Fruit fly (Drosophila melanogaster) whole organism, adult: Measurements from ENCODE around the gene CG17329.

ENCODE experiments used
- CG11617 ChIP-seq: fragments of 200-800 bp; sonication (Bioruptor generic); optimal IDR thresholded peaks from 2 replicates; lab custom pipeline; 2017; ENCODE audit warnings: mild to moderate bottlenecking, missing biosample characterization, missing genetic modification reagents, missing genetic modification characterization
- CG12768 ChIP-seq: fragments of 200-800 bp; sonication (Bioruptor generic); optimal IDR thresholded peaks from 2 replicates; lab custom pipeline; 2017; ENCODE audit warnings: missing biosample characterization, missing genetic modification characterization, mild to moderate bottlenecking, moderate library complexity, missing genetic modification reagents
- CG14711 ChIP-seq: fragments of 200-800 bp; sonication (Bioruptor generic); optimal IDR thresholded peaks from 2 replicates; lab custom pipeline; 2018; ENCODE audit warnings: missing biosample characterization, mild to moderate bottlenecking, missing genetic modification characterization, moderate library complexity
- CG1620 ChIP-seq: fragments of 200-800 bp; sonication (Bioruptor generic); optimal IDR thresholded peaks from 2 replicates; lab custom pipeline; 2016; ENCODE audit warnings: missing biosample characterization, missing genetic modification characterization
- CG33017 ChIP-seq: fragments of 200-800 bp; sonication (Bioruptor generic); optimal IDR thresholded peaks from 2 replicates; lab custom pipeline; 2018; ENCODE audit warnings: missing biosample characterization, mild to moderate bottlenecking, missing genetic modification characterization, moderate library complexity
- CG5204 ChIP-seq: fragments of 200-800 bp; sonication (Bioruptor generic); optimal IDR thresholded peaks from 2 replicates; lab custom pipeline; 2016; ENCODE audit warnings: missing biosample characterization, missing genetic modification characterization
- CG7045 ChIP-seq: fragments of 200-800 bp; sonication (Bioruptor generic); optimal IDR thresholded peaks from 2 replicates; lab custom pipeline; 2017; ENCODE audit warnings: missing biosample characterization, mild to moderate bottlenecking, missing genetic modification characterization
- CG7101 ChIP-seq: fragments of 200-800 bp; sonication (Bioruptor generic); optimal IDR thresholded peaks from 2 replicates; lab custom pipeline; 2018; ENCODE audit warnings: missing biosample characterization, mild to moderate bottlenecking, missing genetic modification characterization, moderate library complexity
- Clk ChIP-seq: fragments of 200-800 bp; sonication (Bioruptor generic); optimal IDR thresholded peaks from 2 replicates; lab custom pipeline; 2017; ENCODE audit warnings: missing biosample characterization, missing genetic modification characterization
- Crg-1 ChIP-seq: fragments of 200-800 bp; sonication (Bioruptor generic); optimal IDR thresholded peaks from 2 replicates; lab custom pipeline; 2016; ENCODE audit warnings: missing biosample characterization, missing genetic modification characterization
- Hr96 ChIP-seq: fragments of 200-800 bp; sonication (Bioruptor generic); optimal IDR thresholded peaks from 2 replicates; lab custom pipeline; 2016; ENCODE audit warnings: missing biosample characterization, missing genetic modification characterization
- Mnt ChIP-seq: fragments of 200-800 bp; sonication (Bioruptor generic); optimal IDR thresholded peaks from 2 replicates; lab custom pipeline; 2016; ENCODE audit warnings: missing biosample characterization, mild to moderate bottlenecking, missing genetic modification characterization
- bab1 ChIP-seq: fragments of 200-800 bp; sonication (Bioruptor generic); optimal IDR thresholded peaks from 3 replicates; lab custom pipeline; 2019; ENCODE audit warnings: missing biosample characterization, mild to moderate bottlenecking, missing genetic modification characterization, moderate library complexity
- cic ChIP-seq: fragments of 200-800 bp; sonication (Bioruptor generic); optimal IDR thresholded peaks from 2 replicates; lab custom pipeline; 2017; ENCODE audit warnings: missing biosample characterization, mild to moderate bottlenecking, missing genetic modification characterization, moderate library complexity
- cnc ChIP-seq, 2 experiments: fragments of >200 bp; optimal IDR thresholded peaks; 2 replicates each; lab custom pipeline; 2017
- kay ChIP-seq: fragments of 200-800 bp; sonication (Bioruptor generic); peaks from one replicate; lab custom pipeline; 2016; ENCODE audit warnings: missing biosample characterization, missing genetic modification characterization, borderline replicate concordance
- ovo ChIP-seq: fragments of 200-800 bp; sonication (Bioruptor generic); optimal IDR thresholded peaks from 2 replicates; lab custom pipeline; 2016; ENCODE audit warnings: missing biosample characterization, missing genetic modification characterization
- pad ChIP-seq: fragments of 200-800 bp; sonication (Bioruptor generic); optimal IDR thresholded peaks from 3 replicates; lab custom pipeline; 2017; ENCODE audit warnings: missing biosample characterization, missing genetic modification characterization, mild to moderate bottlenecking, moderate library complexity, missing genetic modification reagents
- tj ChIP-seq: fragments of 200-800 bp; sonication (Bioruptor generic); optimal IDR thresholded peaks from 3 replicates; lab custom pipeline; 2017; ENCODE audit warnings: missing biosample characterization, mild to moderate bottlenecking, missing genetic modification characterization, moderate library complexity
- toe ChIP-seq: fragments of 200-800 bp; sonication (Bioruptor generic); optimal IDR thresholded peaks from 2 replicates; lab custom pipeline; 2016; ENCODE audit warnings: missing biosample characterization, missing genetic modification characterization

Gene CG17329

dm6 chr2L:16290984-16291383 is at the start of gene CG17329:
Gene CG17329 (plus strand): TSS chr2L:16291284.
- TF ChIP-seq CG5204, result no peak
- TF ChIP-seq bab1 (GFP tag; lab: Kevin White, UChicago), result no peak
- no peak for TF ChIP-seq Clk
- no peak for TF ChIP-seq Hr96
- no peak for TF ChIP-seq cic
- TF ChIP-seq CG12768, result no peak
- TF ChIP-seq ovo (GFP tag; lab: Kevin White, UChicago), result no peak
- no peak for TF ChIP-seq tj (GFP tag; lab: Kevin White, UChicago)
- no peak for TF ChIP-seq cnc (optimal IDR thresholded peaks at IDR 0.05; lab: Kevin White, UChicago)
- TF ChIP-seq CG33017 (tag; lab: Kevin White, UChicago), result no peak
- no peak for TF ChIP-seq CG14711 (tag; lab: Kevin White, UChicago)
- no peak for TF ChIP-seq CG7045
- TF ChIP-seq kay, result no peak
- no peak for TF ChIP-seq pad (GFP tag; lab: Kevin White, UChicago)
- TF ChIP-seq CG1620 (GFP tag; lab: Kevin White, UChicago), result no peak
- no peak for TF ChIP-seq CG7101 (tag; lab: Kevin White, UChicago)
- no peak for TF ChIP-seq toe
- TF ChIP-seq Mnt (GFP tag; lab: Kevin White, UChicago), result no peak
- TF ChIP-seq CG11617, result no peak
- TF ChIP-seq Crg-1 (GFP tag; lab: Kevin White, UChicago), result no peak

dm6 chr2L:16241639-16242038 is 49.4 kb upstream of the CG17329 start, which contains the start of gene CG42818:
Gene CG42818 (plus strand): TSS chr2L:16241939.
- TF ChIP-seq Crg-1 (GFP tag; lab: Kevin White, UChicago) (no peak), Mnt (GFP tag; lab: Kevin White, UChicago) (no peak), CG33017 (tag; lab: Kevin White, UChicago) (no peak), bab1 (GFP tag; lab: Kevin White, UChicago) (no peak), CG7045 (no peak), ovo (GFP tag; lab: Kevin White, UChicago) (no peak), CG14711 (tag; lab: Kevin White, UChicago) (no peak), CG1620 (GFP tag; lab: Kevin White, UChicago) (no peak), cic (no peak), cnc (optimal IDR thresholded peaks at IDR 0.05; lab: Kevin White, UChicago) (no peak)

- TF ChIP-seq CG33017 (tag; lab: Kevin White, UChicago), result peak; percentile 66
- TF ChIP-seq cnc (optimal IDR thresholded peaks at IDR 0.05; lab: Kevin White, UChicago), result no peak
- peak; percentile 3 for TF ChIP-seq toe
- peak; percentile 55 for TF ChIP-seq CG12768
- no peak for TF ChIP-seq CG14711 (tag; lab: Kevin White, UChicago)
- TF ChIP-seq ovo (GFP tag; lab: Kevin White, UChicago), result peak; percentile 10
- peak; percentile 11 for TF ChIP-seq Crg-1 (GFP tag; lab: Kevin White, UChicago)
- peak; percentile 47 for TF ChIP-seq bab1 (GFP tag; lab: Kevin White, UChicago)
- TF ChIP-seq CG7045, result peak; percentile 45
- TF ChIP-seq kay, result peak; percentile 9
- TF ChIP-seq CG5204, result peak; percentile 30
- peak; percentile 9 for TF ChIP-seq CG11617
- TF ChIP-seq CG1620 (GFP tag; lab: Kevin White, UChicago), result no peak
- peak; percentile 16 for TF ChIP-seq CG7101 (tag; lab: Kevin White, UChicago)
- peak; percentile 61 for TF ChIP-seq cic
- no peak for TF ChIP-seq tj (GFP tag; lab: Kevin White, UChicago)
- TF ChIP-seq pad (GFP tag; lab: Kevin White, UChicago), result no peak
- TF ChIP-seq Mnt (GFP tag; lab: Kevin White, UChicago), result peak; percentile 43
Measured at dm6 chr2L:16251598-16252131, 39.4 kb upstream of the CG17329 start, which contains the start of gene CG46309. Gene CG46309 (minus strand): TSS chr2L:16251788.

dm6 chr2L:16255232-16256117 is 35.6 kb upstream of the CG17329 start:
- TF ChIP-seq cic, result peak; percentile 13
- peak; percentile 52 for TF ChIP-seq kay
- no peak for TF ChIP-seq CG33017 (tag; lab: Kevin White, UChicago)

- peak; percentile 67 for TF ChIP-seq kay
- TF ChIP-seq cic, result no peak
- no peak for TF ChIP-seq CG7101 (tag; lab: Kevin White, UChicago)
- TF ChIP-seq CG33017 (tag; lab: Kevin White, UChicago), result no peak
- TF ChIP-seq cnc (optimal IDR thresholded peaks at IDR 0.05; lab: Kevin White, UChicago), result no peak
- TF ChIP-seq Crg-1 (GFP tag; lab: Kevin White, UChicago), result no peak
- TF ChIP-seq toe, result no peak
- TF ChIP-seq Mnt (GFP tag; lab: Kevin White, UChicago), result peak; percentile 1
- no peak for TF ChIP-seq CG14711 (tag; lab: Kevin White, UChicago)
- no peak for TF ChIP-seq Clk
- TF ChIP-seq CG5204, result no peak
- no peak for TF ChIP-seq pad (GFP tag; lab: Kevin White, UChicago)
- no peak for TF ChIP-seq tj (GFP tag; lab: Kevin White, UChicago)
- no peak for TF ChIP-seq ovo (GFP tag; lab: Kevin White, UChicago)
Measured at dm6 chr2L:16256118-16256435, 35.0 kb upstream of the CG17329 start.
